Worm (Caenorhabditis elegans): ENCODE measurements around the gene twk-24.
A peak's percentile ranks its signal among the peaks of the same experiment; 100 is the strongest.

The twk-24 gene

ce11 chrV:12269272-12269767, at the start of gene twk-24:
TSS of gene twk-24 (minus strand) at chrV:12269322.
- TF ChIP-seq cog-1 (tag; optimal IDR thresholded peaks at IDR 0.05) (no peak), flt-1 (GFP tag; IDR thresholded peaks at IDR 0.05) (no peak), med-1 (GFP tag; optimal IDR thresholded peaks at IDR 0.05; ENCODE audit: insufficient read depth) (no peak)

- TF ChIP-seq T22C8.4 (GFP tag; IDR thresholded peaks at IDR 0.05) (no peak), cog-1 (tag; optimal IDR thresholded peaks at IDR 0.05) (peak; percentile 9)
Observed at ce11 chrV:12317894-12318553, 48.9 kb upstream of the twk-24 start, which contains the start of the genes R04F11.5 and R04F11.2. TSS of gene R04F11.5 (minus strand) at chrV:12318019. TSS of gene R04F11.2 (plus strand) at chrV:12318381.

ce11 chrV:12317080-12317479, 48.0 kb upstream of the twk-24 start, which contains the start of gene R04F11.3:
TSS of gene R04F11.3 (minus strand) at chrV:12317180.
- TF ChIP-seq flt-1 (GFP tag; IDR thresholded peaks at IDR 0.05), result no peak
- TF ChIP-seq tab-1 (GFP tag; IDR thresholded peaks at IDR 0.05), result no peak
- no peak for TF ChIP-seq ztf-29 (GFP tag; IDR thresholded peaks at IDR 0.05)
- TF ChIP-seq T22C8.4 (GFP tag; IDR thresholded peaks at IDR 0.05), result no peak
- no peak for TF ChIP-seq ztf-23 (GFP tag; IDR thresholded peaks at IDR 0.05)
- no peak for TF ChIP-seq med-1 (GFP tag; optimal IDR thresholded peaks at IDR 0.05; ENCODE audit: insufficient read depth)
- TF ChIP-seq ref-1 (GFP tag; conservative IDR thresholded peaks at IDR 0.05), result no peak
- TF ChIP-seq klf-2 (GFP tag; conservative IDR thresholded peaks at IDR 0.05), result no peak
- TF ChIP-seq cog-1 (tag; optimal IDR thresholded peaks at IDR 0.05), result no peak

ce11 chrV:12316076-12316475, 47.0 kb upstream of the twk-24 start:
- TF ChIP-seq cog-1 (tag; optimal IDR thresholded peaks at IDR 0.05) (no peak), T22C8.4 (GFP tag; IDR thresholded peaks at IDR 0.05) (no peak), ztf-23 (GFP tag; IDR thresholded peaks at IDR 0.05) (no peak), tab-1 (GFP tag; IDR thresholded peaks at IDR 0.05) (no peak), med-1 (GFP tag; optimal IDR thresholded peaks at IDR 0.05; ENCODE audit: insufficient read depth) (no peak)

- TF ChIP-seq ztf-29 (GFP tag; IDR thresholded peaks at IDR 0.05), result no peak
- TF ChIP-seq ref-1 (GFP tag; conservative IDR thresholded peaks at IDR 0.05), result no peak
- no peak for TF ChIP-seq flt-1 (GFP tag; IDR thresholded peaks at IDR 0.05)
- no peak for TF ChIP-seq T22C8.4 (GFP tag; IDR thresholded peaks at IDR 0.05)
- no peak for TF ChIP-seq med-1 (GFP tag; optimal IDR thresholded peaks at IDR 0.05; ENCODE audit: insufficient read depth)
Observed at ce11 chrV:12314413-12314812, 45.3 kb upstream of the twk-24 start.

ce11 chrV:12310256-12310655, 41.1 kb upstream of the twk-24 start, which contains the start of gene hpo-30:
TSS of gene hpo-30 (minus strand) at chrV:12310356.
- TF ChIP-seq T22C8.4 (GFP tag; IDR thresholded peaks at IDR 0.05) (no peak), ref-1 (GFP tag; conservative IDR thresholded peaks at IDR 0.05) (no peak), cog-1 (tag; optimal IDR thresholded peaks at IDR 0.05) (no peak), ztf-23 (GFP tag; IDR thresholded peaks at IDR 0.05) (no peak), klf-2 (GFP tag; conservative IDR thresholded peaks at IDR 0.05) (no peak), flt-1 (GFP tag; IDR thresholded peaks at IDR 0.05) (no peak), tab-1 (GFP tag; IDR thresholded peaks at IDR 0.05) (no peak), ztf-29 (GFP tag; IDR thresholded peaks at IDR 0.05) (no peak), med-1 (GFP tag; optimal IDR thresholded peaks at IDR 0.05; ENCODE audit: insufficient read depth) (no peak)

- TF ChIP-seq cog-1 (tag; optimal IDR thresholded peaks at IDR 0.05), result no peak
- TF ChIP-seq ref-1 (GFP tag; conservative IDR thresholded peaks at IDR 0.05), result no peak
- TF ChIP-seq flt-1 (GFP tag; IDR thresholded peaks at IDR 0.05), result no peak
- TF ChIP-seq tab-1 (GFP tag; IDR thresholded peaks at IDR 0.05), result no peak
- no peak for TF ChIP-seq klf-2 (GFP tag; conservative IDR thresholded peaks at IDR 0.05)
- TF ChIP-seq ztf-23 (GFP tag; IDR thresholded peaks at IDR 0.05), result no peak
- TF ChIP-seq ztf-29 (GFP tag; IDR thresholded peaks at IDR 0.05), result no peak
- no peak for TF ChIP-seq T22C8.4 (GFP tag; IDR thresholded peaks at IDR 0.05)
- TF ChIP-seq med-1 (GFP tag; optimal IDR thresholded peaks at IDR 0.05; ENCODE audit: insufficient read depth), result no peak
Observed at ce11 chrV:12307011-12307540, 38.0 kb upstream of the twk-24 start, which contains the start of gene srg-45. TSS of gene srg-45 (plus strand) at chrV:12307490.

ce11 chrV:12305677-12306076, 36.6 kb upstream of the twk-24 start:
- TF ChIP-seq cog-1 (tag; optimal IDR thresholded peaks at IDR 0.05) (no peak), med-1 (GFP tag; optimal IDR thresholded peaks at IDR 0.05; ENCODE audit: insufficient read depth) (no peak), ztf-23 (GFP tag; IDR thresholded peaks at IDR 0.05) (no peak), tab-1 (GFP tag; IDR thresholded peaks at IDR 0.05) (no peak), flt-1 (GFP tag; IDR thresholded peaks at IDR 0.05) (no peak), T22C8.4 (GFP tag; IDR thresholded peaks at IDR 0.05) (no peak), ztf-29 (GFP tag; IDR thresholded peaks at IDR 0.05) (no peak), klf-2 (GFP tag; conservative IDR thresholded peaks at IDR 0.05) (no peak), ref-1 (GFP tag; conservative IDR thresholded peaks at IDR 0.05) (no peak)

ce11 chrV:12303453-12304077, 34.4 kb upstream of the twk-24 start:
- peak; percentile 100 for TF ChIP-seq ref-1 (GFP tag; conservative IDR thresholded peaks at IDR 0.05)
- peak; percentile 100 for TF ChIP-seq flt-1 (GFP tag; IDR thresholded peaks at IDR 0.05)
- peak; percentile 100 for TF ChIP-seq cog-1 (tag; optimal IDR thresholded peaks at IDR 0.05)
- peak; percentile 99 for TF ChIP-seq ztf-23 (GFP tag; IDR thresholded peaks at IDR 0.05)
- peak; percentile 100 for TF ChIP-seq T22C8.4 (GFP tag; IDR thresholded peaks at IDR 0.05)
- peak; percentile 100 for TF ChIP-seq klf-2 (GFP tag; conservative IDR thresholded peaks at IDR 0.05)
- TF ChIP-seq ztf-29 (GFP tag; IDR thresholded peaks at IDR 0.05), result peak; percentile 100
- TF ChIP-seq tab-1 (GFP tag; IDR thresholded peaks at IDR 0.05), result peak; percentile 100
- peak; percentile 94 for TF ChIP-seq med-1 (GFP tag; optimal IDR thresholded peaks at IDR 0.05; ENCODE audit: insufficient read depth)
